Worm (Caenorhabditis elegans) whole organism, late embryonic: ENCODE data around the gene F13A2.3.

Experiments used
- F13H6.1 ChIP-seq: sonication (generic microtip); optimal IDR thresholded peaks from 2 replicates; lab custom pipeline; 2016; ENCODE audit warnings: missing genetic modification characterization, missing compliant biosample characterization
- K09A11.1 ChIP-seq: sonication (generic microtip); optimal IDR thresholded peaks from 2 replicates; lab custom pipeline; 2017; ENCODE audit warnings: antibody characterized with exemption, mild to moderate bottlenecking, missing genetic modification characterization, missing compliant biosample characterization; ENCODE audit not compliant: insufficient read depth
- Y22D7AL.16 ChIP-seq: sonication (generic microtip); optimal IDR thresholded peaks from 2 replicates; lab custom pipeline; 2016; ENCODE audit warnings: missing genetic modification characterization, missing compliant biosample characterization
- ahr-1 ChIP-seq: sonication (generic microtip); optimal IDR thresholded peaks from 2 replicates; lab custom pipeline; 2016; ENCODE audit warnings: missing genetic modification characterization, missing compliant biosample characterization
- ceh-19 ChIP-seq: fragments of 200-800 bp; sonication (Bioruptor generic); optimal IDR thresholded peaks from 2 replicates; lab custom pipeline; 2018; ENCODE audit warnings: mild to moderate bottlenecking, missing genetic modification characterization, missing compliant biosample characterization
- ceh-31 ChIP-seq: sonication (generic microtip); optimal IDR thresholded peaks from 2 replicates; lab custom pipeline; 2016; ENCODE audit warnings: missing genetic modification characterization, missing compliant biosample characterization
- ceh-34 ChIP-seq: sonication (generic microtip); optimal IDR thresholded peaks from 2 replicates; lab custom pipeline; 2016; ENCODE audit warnings: mild to moderate bottlenecking, missing genetic modification characterization, missing compliant biosample characterization
- ceh-48 ChIP-seq: sonication (generic microtip); optimal IDR thresholded peaks from 2 replicates; lab custom pipeline; 2016; ENCODE audit warnings: missing genetic modification characterization, inconsistent platforms, missing compliant biosample characterization
- ceh-6 ChIP-seq: fragments of 200-800 bp; sonication (Bioruptor generic); optimal IDR thresholded peaks from 2 replicates; lab custom pipeline; 2018; ENCODE audit warnings: mild to moderate bottlenecking, missing genetic modification characterization, missing compliant biosample characterization
- ceh-9 ChIP-seq: sonication (generic microtip); optimal IDR thresholded peaks from 2 replicates; lab custom pipeline; 2016; ENCODE audit warnings: mild to moderate bottlenecking, missing genetic modification characterization, inconsistent platforms, missing compliant biosample characterization
- che-1 ChIP-seq: sonication (generic microtip); optimal IDR thresholded peaks from 2 replicates; lab custom pipeline; 2016; ENCODE audit warnings: mild to moderate bottlenecking, missing genetic modification characterization, missing compliant biosample characterization
- dmd-4 ChIP-seq: sonication (generic microtip); optimal IDR thresholded peaks from 2 replicates; lab custom pipeline; 2016; ENCODE audit warnings: borderline replicate concordance, missing genetic modification characterization, missing compliant biosample characterization
- elt-2 ChIP-seq: sonication (generic microtip); optimal IDR thresholded peaks from 2 replicates; lab custom pipeline; 2016; ENCODE audit warnings: missing genetic modification reagents, missing genetic modification characterization, missing compliant biosample characterization
- elt-4 ChIP-seq: sonication (generic microtip); optimal IDR thresholded peaks from 2 replicates; lab custom pipeline; 2016; ENCODE audit warnings: missing genetic modification characterization, missing compliant biosample characterization
- eyg-1 ChIP-seq: sonication (generic microtip); optimal IDR thresholded peaks from 2 replicates; lab custom pipeline; 2016; ENCODE audit warnings: missing genotype, missing genetic modification characterization, missing compliant biosample characterization
- fkh-10 ChIP-seq: fragments of 150-350 bp; optimal IDR thresholded peaks from 2 replicates; lab custom pipeline; 2014; ENCODE audit warnings: missing biosample characterization, missing genetic modification reagents, missing genetic modification characterization
- gmeb-2 ChIP-seq: sonication (generic microtip); optimal IDR thresholded peaks from 2 replicates; lab custom pipeline; 2016; ENCODE audit warnings: missing genetic modification characterization, inconsistent platforms, missing compliant biosample characterization
- hlh-15 ChIP-seq: sonication (generic microtip); optimal IDR thresholded peaks from 2 replicates; lab custom pipeline; 2016; ENCODE audit warnings: missing genetic modification characterization, missing compliant biosample characterization
- hlh-6 ChIP-seq: sonication (generic microtip); optimal IDR thresholded peaks from 2 replicates; lab custom pipeline; 2016; ENCODE audit warnings: missing genotype, missing genetic modification characterization, missing compliant biosample characterization
- madf-2 ChIP-seq: sonication (generic microtip); optimal IDR thresholded peaks from 2 replicates; lab custom pipeline; 2017; ENCODE audit warnings: missing genetic modification characterization, missing compliant biosample characterization
- mec-3 ChIP-seq: sonication (generic microtip); optimal IDR thresholded peaks from 2 replicates; lab custom pipeline; 2016; ENCODE audit warnings: borderline replicate concordance, missing genetic modification characterization, missing compliant biosample characterization
- npax-4 ChIP-seq: sonication (generic microtip); optimal IDR thresholded peaks from 2 replicates; lab custom pipeline; 2016; ENCODE audit warnings: missing genetic modification characterization, missing compliant biosample characterization
- pag-3 ChIP-seq: sonication (generic microtip); optimal IDR thresholded peaks from 2 replicates; lab custom pipeline; 2016; ENCODE audit warnings: missing compliant biosample characterization, missing genetic modification characterization, borderline replicate concordance
- pat-9 ChIP-seq: fragments of 200-800 bp; sonication (Bioruptor generic); optimal IDR thresholded peaks from 2 replicates; lab custom pipeline; 2018; ENCODE audit warnings: mild to moderate bottlenecking, missing genetic modification characterization, moderate library complexity, missing compliant biosample characterization
- pha-4 ChIP-seq: fragments of 150-350 bp; optimal IDR thresholded peaks from 2 replicates; lab custom pipeline; 2018; ENCODE audit warnings: missing biosample characterization, missing genetic modification reagents, missing genetic modification characterization
- pqm-1 ChIP-seq: sonication (generic microtip); optimal IDR thresholded peaks from 2 replicates; lab custom pipeline; 2016; ENCODE audit warnings: missing genetic modification characterization, missing compliant biosample characterization
- pros-1 ChIP-seq: fragments of 150-350 bp; optimal IDR thresholded peaks from 2 replicates; lab custom pipeline; 2014; ENCODE audit warnings: missing biosample characterization, missing genetic modification reagents, missing genetic modification characterization
- ref-2 ChIP-seq: sonication (generic microtip); optimal IDR thresholded peaks from 2 replicates; lab custom pipeline; 2016; ENCODE audit warnings: missing genetic modification characterization, missing compliant biosample characterization
- sox-4 ChIP-seq: sonication (generic microtip); optimal IDR thresholded peaks from 2 replicates; lab custom pipeline; 2017; ENCODE audit warnings: mild to moderate bottlenecking, missing genetic modification characterization, inconsistent platforms, missing compliant biosample characterization
- tbx-2 ChIP-seq: sonication (generic microtip); optimal IDR thresholded peaks from 2 replicates; lab custom pipeline; 2016; ENCODE audit warnings: missing genetic modification characterization, missing compliant biosample characterization
- tbx-7 ChIP-seq: sonication (generic microtip); optimal IDR thresholded peaks from 2 replicates; lab custom pipeline; 2016; ENCODE audit warnings: missing genotype, missing genetic modification characterization, missing compliant biosample characterization
- ttx-3 ChIP-seq: sonication (generic microtip); optimal IDR thresholded peaks from 2 replicates; lab custom pipeline; 2016; ENCODE audit warnings: missing genetic modification reagents, missing genetic modification characterization, missing compliant biosample characterization
- unc-42 ChIP-seq: sonication (generic microtip); optimal IDR thresholded peaks from 2 replicates; lab custom pipeline; 2016; ENCODE audit warnings: missing genotype, missing genetic modification characterization, missing compliant biosample characterization
- zip-5 ChIP-seq: sonication (generic microtip); optimal IDR thresholded peaks from 2 replicates; lab custom pipeline; 2016; ENCODE audit warnings: missing genetic modification characterization, missing compliant biosample characterization
- ztf-16 ChIP-seq: sonication (generic microtip); optimal IDR thresholded peaks from 2 replicates; lab custom pipeline; 2017; ENCODE audit warnings: missing genetic modification characterization, missing compliant biosample characterization

F13A2.3 gene

ce11 chrV:4401865-4402264, 5.7 kb upstream of the F13A2.3 start, which contains the start of gene F13A2.5:
TSS of gene F13A2.5 (minus strand) at chrV:4401965.
- TF ChIP-seq hlh-15 (tag; lab: Kevin White, UChicago) (no peak), unc-42 (tag; lab: Kevin White, UChicago) (no peak), ceh-9 (tag; lab: Kevin White, UChicago) (no peak), pag-3 (tag; lab: Kevin White, UChicago) (no peak), gmeb-2 (tag; lab: Kevin White, UChicago) (no peak), elt-2 (tag; lab: Kevin White, UChicago) (no peak), ref-2 (tag; lab: Kevin White, UChicago) (no peak), madf-2 (no peak), fkh-10 (GFP tag; lab: Kevin White, UChicago) (no peak), ceh-19 (GFP tag; lab: Kevin White, UChicago) (no peak), tbx-2 (no peak), ttx-3 (no peak), F13H6.1 (no peak), che-1 (tag; lab: Kevin White, UChicago) (no peak), pqm-1 (tag; lab: Kevin White, UChicago) (no peak), Y22D7AL.16 (no peak), pat-9 (tag; lab: Kevin White, UChicago) (no peak)
- TF ChIP-seq, all 69 proteins: peak for 0

DNA sequence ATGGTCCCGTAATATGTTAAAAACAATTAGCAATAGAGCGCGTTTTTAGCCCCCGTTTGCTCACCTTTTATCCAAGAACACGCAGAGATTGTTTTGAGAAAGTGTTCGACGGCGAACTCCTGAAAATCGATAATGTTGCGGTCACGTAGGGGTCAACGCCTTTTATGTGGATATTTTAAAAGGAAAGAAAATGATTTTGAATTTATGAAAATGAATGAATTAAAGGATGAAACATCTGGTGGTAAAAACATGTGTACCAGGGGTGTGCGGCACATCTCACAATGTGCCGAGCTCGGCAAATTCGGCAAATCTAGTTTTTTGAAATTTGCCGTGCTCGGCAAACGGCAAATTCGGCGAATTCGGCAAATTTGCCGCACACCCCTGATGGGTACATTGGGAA, 4.0 kb upstream of the F13A2.3 start, which contains the start of gene F13A2.4:
TSS of gene F13A2.4 (minus strand) at position 101 of the 400 bp plus-strand sequence.
- no peak for TF ChIP-seq elt-4 (tag; lab: Kevin White, UChicago)
- TF ChIP-seq ttx-3: no peak
- no peak for TF ChIP-seq sox-4
- TF ChIP-seq tbx-2: no peak
- TF ChIP-seq dmd-4 (tag; lab: Kevin White, UChicago): no peak
- no peak for TF ChIP-seq ceh-48 (tag; lab: Kevin White, UChicago)
- no peak for TF ChIP-seq hlh-6 (tag; lab: Kevin White, UChicago)
- TF ChIP-seq zip-5: no peak
- TF ChIP-seq ztf-16: no peak
- no peak for TF ChIP-seq pros-1
- TF ChIP-seq hlh-15 (tag; lab: Kevin White, UChicago): no peak
- TF ChIP-seq ceh-6 (GFP tag; lab: Kevin White, UChicago): no peak

DNA sequence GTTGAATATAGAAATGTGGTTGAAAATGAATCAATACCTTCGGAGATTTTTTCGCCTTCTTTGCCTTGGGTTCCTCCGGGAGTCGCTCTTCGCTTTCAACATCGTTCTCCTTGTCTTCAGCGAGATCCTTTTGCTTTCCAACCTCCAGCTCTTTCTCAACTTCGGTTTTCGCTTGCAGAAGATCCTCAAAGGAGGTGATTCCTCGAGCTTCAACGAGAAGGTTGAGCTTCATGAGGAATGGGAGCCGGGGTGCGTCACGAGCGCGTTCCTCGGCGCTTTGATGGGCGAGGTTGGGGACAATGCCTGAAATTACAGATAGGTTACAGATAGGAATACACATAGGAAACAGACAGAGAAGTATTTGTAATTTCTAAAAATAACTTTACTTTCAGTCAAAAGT, 2.7 kb upstream of the F13A2.3 start:
- TF ChIP-seq mec-3 (tag; lab: Kevin White, UChicago) (no peak), ahr-1 (tag; lab: Kevin White, UChicago) (no peak)

- no peak for TF ChIP-seq npax-4 (tag; lab: Kevin White, UChicago)
- TF ChIP-seq eyg-1 (tag; lab: Kevin White, UChicago): no peak
- TF ChIP-seq ceh-9 (tag; lab: Kevin White, UChicago): no peak
- TF ChIP-seq pat-9 (tag; lab: Kevin White, UChicago): no peak
- TF ChIP-seq pha-4 (tag; lab: Kevin White, UChicago): no peak
- no peak for TF ChIP-seq tbx-7 (tag; lab: Kevin White, UChicago)
- TF ChIP-seq ceh-31 (tag; lab: Kevin White, UChicago): no peak
- TF ChIP-seq K09A11.1 (tag; lab: Kevin White, UChicago): no peak
Observed at ce11 chrV:4398127-4398526, 2.0 kb upstream of the F13A2.3 start.

DNA sequence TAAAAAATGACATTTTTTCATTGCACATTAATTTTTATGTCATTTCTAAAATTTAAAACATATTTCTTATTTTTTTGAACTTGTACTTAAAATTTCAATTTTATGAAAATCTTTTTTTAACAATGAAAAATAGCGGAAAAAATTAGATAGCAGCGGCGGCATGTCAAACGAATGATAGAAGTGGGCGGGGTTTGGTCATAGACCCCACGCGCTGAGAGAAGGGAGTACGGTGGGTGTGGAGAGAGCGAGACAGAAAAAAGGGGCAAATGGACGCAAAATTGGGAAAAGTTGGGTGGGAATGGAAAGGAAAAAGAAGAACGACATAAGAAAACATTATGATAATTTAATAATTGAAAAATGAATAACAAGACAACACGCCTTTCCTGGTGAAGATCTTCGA, 8.2 kb downstream of the F13A2.3 start:
- TF ChIP-seq ceh-31 (tag; lab: Kevin White, UChicago): no peak
- TF ChIP-seq ceh-34 (tag; lab: Kevin White, UChicago): no peak
- TF ChIP-seq tbx-7 (tag; lab: Kevin White, UChicago): no peak
- TF ChIP-seq elt-4 (tag; lab: Kevin White, UChicago): no peak
- no peak for TF ChIP-seq gmeb-2 (tag; lab: Kevin White, UChicago)
- TF ChIP-seq, all 69 proteins: peak for 0
